Worm (Caenorhabditis elegans) whole organism, L4/young adult: ENCODE data around the gene pho-14.
"Not testable (repeated sequence)": the region's sequence is repeated elsewhere in the genome, so short reads cannot be mapped to it uniquely, and the experiment has no call there.

ENCODE experiments used
- W03F9.2 ChIP-seq: fragments of 150-350 bp; optimal IDR thresholded peaks from 2 replicates; lab custom pipeline; 2014; ENCODE audit warnings: missing biosample characterization, missing genetic modification characterization
- dao-5 ChIP-seq: sonication (generic microtip); optimal IDR thresholded peaks from 2 replicates; lab custom pipeline; 2016; ENCODE audit warnings: missing genotype, missing genetic modification characterization, moderate library complexity, missing compliant biosample characterization
- him-1 ChIP-seq: sonication (generic microtip); optimal IDR thresholded peaks from 2 replicates; lab custom pipeline; 2016; ENCODE audit warnings: missing genotype, missing genetic modification reagents, missing genetic modification characterization, missing compliant biosample characterization

DNA sequence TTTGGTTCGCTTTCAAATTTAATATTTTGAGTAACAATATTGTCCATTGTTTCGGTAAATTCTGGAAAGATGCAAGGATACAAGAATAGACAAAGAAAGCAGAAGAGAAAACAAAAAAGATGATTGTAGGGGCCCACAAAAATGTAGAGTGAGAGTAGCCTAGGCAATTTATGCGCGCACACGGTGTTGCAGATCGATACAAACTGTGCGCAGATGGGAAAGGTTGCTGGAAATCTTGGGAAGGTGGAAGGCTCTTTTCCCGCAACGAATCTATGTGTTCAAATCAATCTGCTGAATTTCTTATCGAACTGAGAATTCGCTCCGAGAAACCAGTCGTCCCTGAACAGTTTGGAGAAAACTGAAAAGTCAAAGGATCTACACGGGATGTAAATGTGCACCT lies 39.9 kb downstream of the pho-14 start, which contains the start of gene btb-10:
- not testable (repeated sequence) for TF ChIP-seq him-1 (tag; lab: Kevin White, UChicago); W03F9.2 (tag; lab: Kevin White, UChicago); dao-5
